Worm (Caenorhabditis elegans) whole organism, L3 larva: ENCODE results near the gene nep-21.
A peak's percentile ranks its signal among the peaks of the same experiment; 100 is the strongest.

ENCODE experiments used
- R02D3.7 ChIP-seq: fragments of 150-350 bp; optimal IDR thresholded peaks from 2 replicates; lab custom pipeline; 2014; ENCODE audit warnings: missing biosample characterization, missing genetic modification characterization
- aly-2 ChIP-seq: fragments of 150-350 bp; optimal IDR thresholded peaks from 2 replicates; lab custom pipeline; 2014; ENCODE audit warnings: missing biosample characterization, missing genetic modification characterization
- ama-1 ChIP-seq: fragments of 150-350 bp; optimal IDR thresholded peaks from 2 replicates; lab custom pipeline; 2018
- ceh-16 ChIP-seq: sonication (generic microtip); optimal IDR thresholded peaks from 2 replicates; lab custom pipeline; 2017; ENCODE audit warnings: missing biosample characterization, missing genetic modification characterization
- ceh-28 ChIP-seq: fragments of 150-350 bp; optimal IDR thresholded peaks from 2 replicates; lab custom pipeline; 2014; ENCODE audit warnings: missing biosample characterization, missing genetic modification reagents, missing genetic modification characterization
- ceh-9 ChIP-seq: sonication (generic microtip); optimal IDR thresholded peaks from 2 replicates; lab custom pipeline; 2018; ENCODE audit warnings: missing biosample characterization, missing genetic modification characterization
- daf-12 ChIP-seq: fragments of 150-350 bp; optimal IDR thresholded peaks from 2 replicates; lab custom pipeline; 2014; ENCODE audit warnings: missing biosample characterization, missing genetic modification reagents, missing genetic modification characterization
- egl-27 ChIP-seq: sonication (generic microtip); optimal IDR thresholded peaks from 4 replicates; lab custom pipeline; 2017; ENCODE audit warnings: missing biosample characterization, missing genetic modification reagents, missing genetic modification characterization
- egl-5 ChIP-seq: fragments of 150-350 bp; optimal IDR thresholded peaks from 2 replicates; lab custom pipeline; 2017; ENCODE audit warnings: missing biosample characterization, missing genetic modification reagents, missing genetic modification characterization, inconsistent platforms
- elt-1 ChIP-seq: fragments of 150-350 bp; optimal IDR thresholded peaks from 2 replicates; lab custom pipeline; 2014; ENCODE audit warnings: missing biosample characterization, missing genetic modification characterization
- elt-2 ChIP-seq: sonication (generic microtip); optimal IDR thresholded peaks from 2 replicates; lab custom pipeline; 2016; ENCODE audit warnings: missing genetic modification reagents, mild to moderate bottlenecking, missing genetic modification characterization, missing compliant biosample characterization
- fkh-10 ChIP-seq: sonication (generic microtip); optimal IDR thresholded peaks from 2 replicates; lab custom pipeline; 2017; ENCODE audit warnings: missing biosample characterization, missing genetic modification reagents, missing genetic modification characterization
- fkh-2 ChIP-seq: fragments of 150-350 bp; optimal IDR thresholded peaks from 2 replicates; lab custom pipeline; 2014; ENCODE audit warnings: missing biosample characterization, missing genetic modification reagents, missing genetic modification characterization
- hmg-11 ChIP-seq: sonication (generic microtip); optimal IDR thresholded peaks from 2 replicates; lab custom pipeline; 2016; ENCODE audit warnings: missing genetic modification characterization, missing compliant biosample characterization
- jun-1 ChIP-seq: fragments of 150-350 bp; optimal IDR thresholded peaks from 2 replicates; lab custom pipeline; 2014; ENCODE audit warnings: missing biosample characterization, missing genetic modification reagents, missing genetic modification characterization
- lin-15B ChIP-seq: fragments of 150-350 bp; optimal IDR thresholded peaks from 2 replicates; lab custom pipeline; 2014; ENCODE audit warnings: missing biosample characterization, missing genetic modification characterization
- lin-39 ChIP-seq: fragments of 150-350 bp; optimal IDR thresholded peaks from 2 replicates; lab custom pipeline; 2018; ENCODE audit warnings: missing biosample characterization, missing genetic modification reagents, missing genetic modification characterization
- lsy-12 ChIP-seq: sonication (generic microtip); optimal IDR thresholded peaks from 2 replicates; lab custom pipeline; 2016; ENCODE audit warnings: mild to moderate bottlenecking, missing genetic modification characterization, missing compliant biosample characterization
- mdl-1 ChIP-seq: fragments of 150-350 bp; optimal IDR thresholded peaks from 2 replicates; lab custom pipeline; 2014; ENCODE audit warnings: missing biosample characterization, missing genetic modification characterization
- nfya-1 ChIP-seq: sonication (generic microtip); optimal IDR thresholded peaks from 2 replicates; lab custom pipeline; 2017; ENCODE audit warnings: missing genetic modification characterization, mild to moderate bottlenecking, missing compliant biosample characterization, antibody characterized with exemption, moderate library complexity; ENCODE audit not compliant: insufficient read depth
- nhr-11 ChIP-seq: fragments of 150-350 bp; optimal IDR thresholded peaks from 2 replicates; lab custom pipeline; 2014; ENCODE audit warnings: missing biosample characterization, missing genetic modification characterization
- nhr-12 ChIP-seq: fragments of 150-350 bp; optimal IDR thresholded peaks from 2 replicates; lab custom pipeline; 2014; ENCODE audit warnings: missing biosample characterization, missing genetic modification characterization
- nhr-23 ChIP-seq: fragments of 150-350 bp; optimal IDR thresholded peaks from 2 replicates; lab custom pipeline; 2014; ENCODE audit warnings: missing biosample characterization, missing genetic modification reagents, missing genetic modification characterization
- nhr-237 ChIP-seq: fragments of 150-350 bp; optimal IDR thresholded peaks from 2 replicates; lab custom pipeline; 2014; ENCODE audit warnings: missing biosample characterization, missing genetic modification characterization
- nhr-25 ChIP-seq: sonication (generic microtip); optimal IDR thresholded peaks from 2 replicates; lab custom pipeline; 2017; ENCODE audit warnings: missing biosample characterization, missing genetic modification characterization
- nhr-28 ChIP-seq: fragments of 150-350 bp; optimal IDR thresholded peaks from 2 replicates; lab custom pipeline; 2014; ENCODE audit warnings: missing biosample characterization, missing genetic modification characterization
- nhr-43 ChIP-seq: sonication (generic microtip); optimal IDR thresholded peaks from 2 replicates; lab custom pipeline; 2016; ENCODE audit warnings: mild to moderate bottlenecking, missing genetic modification characterization, missing compliant biosample characterization; ENCODE audit not compliant: poor library complexity, severe bottlenecking
- nhr-76 ChIP-seq: fragments of 150-350 bp; sonication (generic microtip); optimal IDR thresholded peaks from 5 replicates; lab custom pipeline; 2014; ENCODE audit warnings: missing biosample characterization, missing genetic modification characterization
- pha-4 ChIP-seq: fragments of 150-350 bp; optimal IDR thresholded peaks from 2 replicates; lab custom pipeline; 2014; ENCODE audit warnings: missing biosample characterization, missing genetic modification reagents, missing genetic modification characterization
- pqm-1 ChIP-seq: fragments of 150-350 bp; optimal IDR thresholded peaks from 2 replicates; lab custom pipeline; 2017; ENCODE audit warnings: missing biosample characterization, missing genetic modification characterization, inconsistent platforms
- skn-1 ChIP-seq: fragments of 150-350 bp; optimal IDR thresholded peaks from 2 replicates; lab custom pipeline; 2014; ENCODE audit warnings: missing biosample characterization, missing genetic modification characterization
- snpc-4 ChIP-seq: fragments of 150-350 bp; optimal IDR thresholded peaks from 2 replicates; lab custom pipeline; 2014; ENCODE audit warnings: missing biosample characterization, missing genetic modification characterization
- tbx-2 ChIP-seq: sonication (generic microtip); optimal IDR thresholded peaks from 2 replicates; lab custom pipeline; 2016; ENCODE audit warnings: mild to moderate bottlenecking, missing genetic modification characterization, missing compliant biosample characterization
- unc-39 ChIP-seq: sonication (generic microtip); optimal IDR thresholded peaks from 4 replicates; lab custom pipeline; 2017; ENCODE audit warnings: missing biosample characterization, missing genetic modification characterization
- unc-62 ChIP-seq: fragments of 150-350 bp; sonication (generic microtip); optimal IDR thresholded peaks from 4 replicates; lab custom pipeline; 2014; ENCODE audit warnings: missing biosample characterization, missing genetic modification reagents, missing genetic modification characterization
- ztf-4 ChIP-seq: fragments of 150-350 bp; optimal IDR thresholded peaks from 2 replicates; lab custom pipeline; 2014; ENCODE audit warnings: missing biosample characterization, missing genetic modification characterization

The nep-21 gene

DNA sequence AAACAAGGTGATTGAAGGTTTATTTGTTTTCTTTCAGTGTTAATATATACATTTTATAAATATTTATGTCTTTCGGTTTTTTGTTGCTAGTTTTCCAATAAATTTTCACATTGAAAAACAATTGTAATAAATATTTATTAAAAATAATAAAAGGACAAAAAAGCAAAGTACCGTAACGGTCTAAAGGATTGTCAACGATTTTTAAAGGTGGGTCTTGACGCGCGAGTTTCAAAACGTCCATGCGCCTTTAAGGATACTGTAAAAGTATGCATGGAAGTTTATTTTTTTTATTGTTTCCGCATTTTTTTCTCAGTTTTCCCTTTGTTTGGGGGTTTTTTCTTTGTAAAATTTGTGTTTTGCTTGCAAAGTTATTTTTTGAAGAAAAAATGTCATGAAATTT, 33.4 kb downstream of the nep-21 start:
- TF ChIP-seq pqm-1 (no peak), nhr-28 (tag; lab: Kevin White, UChicago) (no peak)

DNA sequence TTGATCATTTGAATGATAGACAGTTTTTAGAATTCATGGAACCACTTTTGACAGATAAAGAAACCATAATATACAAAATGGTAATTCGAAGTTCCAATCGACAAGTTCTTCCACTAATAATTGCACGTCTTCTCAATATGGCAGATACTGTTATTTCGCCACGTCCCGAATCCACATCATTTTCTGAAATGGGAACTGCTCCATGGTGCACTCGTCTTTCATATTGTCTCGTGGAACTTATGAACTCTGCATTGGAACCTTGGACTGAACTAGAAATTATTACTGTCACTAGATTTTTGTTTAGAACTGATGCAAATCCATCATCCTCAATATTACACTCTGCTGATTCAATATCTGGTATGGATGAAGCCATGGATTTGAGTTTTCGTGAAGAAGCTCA, 39.2 kb downstream of the nep-21 start:
- TF ChIP-seq ztf-4: no peak
- TF ChIP-seq egl-5 (tag; lab: Kevin White, UChicago): no peak
- TF ChIP-seq ama-1 (lab: Kevin White, UChicago): no peak

DNA sequence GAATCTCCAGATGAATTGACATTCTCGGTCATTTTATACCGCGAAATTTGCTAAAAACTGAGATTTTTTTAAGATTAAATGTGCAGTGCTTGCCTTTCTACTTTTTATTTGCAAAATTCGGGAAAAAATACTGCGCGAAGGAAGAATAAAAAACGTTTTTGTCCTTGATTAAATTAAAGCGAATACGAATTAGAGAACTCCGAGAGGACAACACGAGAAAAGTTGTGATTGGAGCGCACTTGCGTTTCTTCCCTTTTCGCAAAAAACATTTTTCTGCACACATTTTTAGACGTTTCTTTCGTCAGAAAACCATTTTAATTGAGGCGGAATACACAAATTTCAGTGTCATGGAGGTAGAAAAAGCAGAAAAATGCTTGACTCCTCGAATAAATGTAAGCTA, 40.8 kb downstream of the nep-21 start, which contains the start of the genes trm-1 and ints-2:
Gene trm-1 (minus strand): TSS at position 175 of the 400 bp plus-strand sequence.
Gene ints-2 (plus strand): TSS at position 249 of the 400 bp plus-strand sequence.
- peak; percentile 2 for TF ChIP-seq ceh-28 (tag; lab: Kevin White, UChicago)
- no peak for TF ChIP-seq ceh-16
- no peak for TF ChIP-seq ceh-9 (tag; lab: Kevin White, UChicago)
- TF ChIP-seq fkh-10: peak; percentile 57
- no peak for TF ChIP-seq unc-62 (GFP tag; lab: Kevin White, UChicago)
- TF ChIP-seq jun-1 (tag; lab: Kevin White, UChicago): peak; percentile 32
- peak; percentile 36 for TF ChIP-seq pqm-1
- peak; percentile 21 for TF ChIP-seq elt-2 (tag; lab: Kevin White, UChicago)
- TF ChIP-seq nhr-23 (tag; lab: Kevin White, UChicago): peak; percentile 55
- peak; percentile 3 for TF ChIP-seq egl-5 (tag; lab: Kevin White, UChicago)
- peak; percentile 66 for TF ChIP-seq nfya-1
- peak; percentile 54 for TF ChIP-seq nhr-43
- no peak for TF ChIP-seq aly-2 (tag; lab: Kevin White, UChicago)
- TF ChIP-seq hmg-11 (tag; lab: Kevin White, UChicago): peak; percentile 62
- TF ChIP-seq lin-15B (tag; lab: Kevin White, UChicago): peak; percentile 90
- TF ChIP-seq mdl-1 (tag; lab: Kevin White, UChicago): no peak
- TF ChIP-seq lin-39: peak; percentile 66
- TF ChIP-seq nhr-25: peak; percentile 36
- peak; percentile 78 for TF ChIP-seq pha-4 (tag; lab: Kevin White, UChicago)
- peak; percentile 47 for TF ChIP-seq R02D3.7

DNA sequence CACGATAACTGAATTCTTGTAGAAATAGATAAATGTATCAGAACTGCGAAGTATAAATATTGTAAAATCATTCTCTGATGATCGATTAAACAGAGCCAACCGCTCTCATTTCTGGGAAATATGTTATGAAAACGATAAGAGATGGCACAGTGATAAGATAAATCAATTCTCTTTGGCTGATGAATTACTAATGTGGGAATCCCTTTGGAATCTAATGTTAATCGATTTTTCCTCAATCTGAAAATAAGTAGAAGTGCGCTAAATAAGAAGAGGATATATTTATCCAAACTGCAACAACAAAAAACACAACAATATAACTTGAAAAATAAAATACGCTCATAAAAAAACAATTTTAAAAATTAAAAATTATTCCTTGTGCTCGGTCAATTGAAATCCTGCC, 43.4 kb downstream of the nep-21 start, which contains the start of gene cest-2.3:
Gene cest-2.3 (minus strand): TSS at position 101 of the 400 bp plus-strand sequence.
- TF ChIP-seq elt-1 (no peak), ceh-28 (tag; lab: Kevin White, UChicago) (no peak), lin-39 (no peak), hmg-11 (tag; lab: Kevin White, UChicago) (no peak), pha-4 (tag; lab: Kevin White, UChicago) (no peak), nhr-76 (tag; lab: Kevin White, UChicago) (no peak), fkh-2 (tag; lab: Kevin White, UChicago) (no peak), jun-1 (tag; lab: Kevin White, UChicago) (no peak), daf-12 (tag; lab: Kevin White, UChicago) (no peak), nhr-237 (no peak), ceh-9 (tag; lab: Kevin White, UChicago) (no peak), unc-39 (tag; lab: Kevin White, UChicago) (no peak), elt-2 (tag; lab: Kevin White, UChicago) (no peak), snpc-4 (tag; lab: Kevin White, UChicago) (no peak), lsy-12 (tag; lab: Kevin White, UChicago) (no peak), skn-1 (no peak)

DNA sequence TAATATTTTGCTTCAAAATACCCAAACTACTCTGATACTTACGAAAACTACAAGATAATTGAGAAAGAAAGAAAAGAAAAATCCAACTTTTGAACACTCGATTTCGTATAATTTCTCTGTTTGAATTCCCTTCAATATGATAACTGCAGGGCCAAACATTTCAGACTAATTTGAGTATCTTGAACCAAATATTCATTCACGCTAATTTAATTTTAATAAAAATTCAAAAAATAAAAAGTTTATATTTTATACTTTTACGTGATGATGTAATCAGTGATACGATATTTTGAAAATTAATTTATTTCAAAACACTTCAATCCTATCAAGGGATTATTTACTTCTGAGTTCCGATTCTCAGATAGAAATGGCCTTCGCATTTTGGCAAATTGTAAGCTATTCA, 46.3 kb downstream of the nep-21 start, which contains the start of gene ZC376.8:
Gene ZC376.8 (plus strand): TSS at position 301 of the 400 bp plus-strand sequence.
- no peak for TF ChIP-seq elt-1

DNA sequence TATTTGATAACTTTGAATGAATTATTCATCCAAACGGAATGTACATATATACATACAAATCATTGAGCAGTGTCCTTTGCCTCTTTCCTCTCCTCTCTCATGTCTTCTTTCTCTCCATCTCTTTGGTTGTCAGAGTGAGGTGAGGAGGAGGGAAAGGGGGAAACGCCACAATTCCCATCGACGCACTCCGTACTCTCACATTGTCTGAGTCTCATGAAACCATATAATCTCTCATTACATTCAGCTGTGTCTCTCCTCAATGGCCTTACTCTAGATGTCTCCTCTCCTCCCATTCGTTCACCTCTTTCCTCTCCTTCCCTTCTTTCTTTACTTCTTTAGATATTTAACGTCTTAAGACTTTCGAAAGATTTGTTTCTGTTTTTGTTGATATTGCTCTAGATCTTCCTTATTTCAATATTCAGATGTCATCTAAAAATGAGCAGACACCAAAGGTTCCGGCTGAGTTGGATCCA, 48.6 kb downstream of the nep-21 start, which contains the start of gene ceh-74:
Gene ceh-74 (plus strand): TSS at position 423 of the 473 bp plus-strand sequence.
- TF ChIP-seq hmg-11 (tag; lab: Kevin White, UChicago): no peak
- TF ChIP-seq nhr-11 (tag; lab: Kevin White, UChicago): no peak
- no peak for TF ChIP-seq elt-1
- TF ChIP-seq nfya-1: peak; percentile 21
- TF ChIP-seq lsy-12 (tag; lab: Kevin White, UChicago): no peak
- TF ChIP-seq tbx-2: no peak
- peak; percentile 26 for TF ChIP-seq pha-4 (tag; lab: Kevin White, UChicago)
- TF ChIP-seq unc-39 (tag; lab: Kevin White, UChicago): no peak
- TF ChIP-seq nhr-43: peak; percentile 8
- TF ChIP-seq nhr-12 (tag; lab: Kevin White, UChicago): no peak
- TF ChIP-seq nhr-28 (tag; lab: Kevin White, UChicago): no peak
- no peak for TF ChIP-seq fkh-2 (tag; lab: Kevin White, UChicago)
- TF ChIP-seq lin-15B (tag; lab: Kevin White, UChicago): peak; percentile 4
- no peak for TF ChIP-seq aly-2 (tag; lab: Kevin White, UChicago)
- TF ChIP-seq skn-1: no peak
- no peak for TF ChIP-seq pqm-1
- no peak for TF ChIP-seq egl-5 (tag; lab: Kevin White, UChicago)
- TF ChIP-seq egl-27: no peak
